Worm (Caenorhabditis elegans) whole organism, young adult: ENCODE measurements around the gene wapl-1.
A peak's percentile ranks its signal among the peaks of the same experiment; 100 is the strongest.

Experiments
- B0261.1 ChIP-seq: sonication (generic microtip); optimal IDR thresholded peaks from 2 replicates; lab custom pipeline; 2016; ENCODE audit warnings: mild to moderate bottlenecking, missing genetic modification characterization, moderate library complexity, missing compliant biosample characterization
- C06A6.2 ChIP-seq: fragments of 200-800 bp; sonication (Bioruptor generic); conservative IDR thresholded peaks from 2 replicates; pipeline ENCODE4 v1.3.6; 2022; ENCODE audit warnings: missing genetic modification characterization, missing compliant biosample characterization
- F22D6.2 ChIP-seq: sonication (generic microtip); optimal IDR thresholded peaks from 2 replicates; lab custom pipeline; 2016; ENCODE audit warnings: mild to moderate bottlenecking, missing genetic modification characterization, missing compliant biosample characterization
- F23B12.7 ChIP-seq: sonication (generic microtip); optimal IDR thresholded peaks from 2 replicates; lab custom pipeline; 2017; ENCODE audit warnings: missing genetic modification characterization, mild to moderate bottlenecking, missing compliant biosample characterization, antibody characterized with exemption, moderate library complexity; ENCODE audit not compliant: insufficient read depth
- F37B4.10 ChIP-seq: fragments of 200-800 bp; sonication (Bioruptor generic); IDR thresholded peaks from 2 replicates; pipeline ENCODE4 v1.3.6; 2022; ENCODE audit warnings: missing genetic modification characterization, missing compliant biosample characterization
- F52B5.7 ChIP-seq: sonication (generic microtip); optimal IDR thresholded peaks from 2 replicates; lab custom pipeline; 2016; ENCODE audit warnings: mild to moderate bottlenecking, missing genetic modification characterization, missing compliant biosample characterization
- F55B11.4 ChIP-seq: sonication (generic microtip); optimal IDR thresholded peaks from 2 replicates; lab custom pipeline; 2016; ENCODE audit warnings: missing compliant biosample characterization, missing genetic modification characterization, borderline replicate concordance; ENCODE audit not compliant: insufficient read depth
- F57A8.1 ChIP-seq: fragments of 200-800 bp; sonication (Bioruptor generic); optimal IDR thresholded peaks from 2 replicates; lab custom pipeline; 2018; ENCODE audit warnings: mild to moderate bottlenecking, missing genetic modification characterization, moderate library complexity, missing compliant biosample characterization
- K11D2.4 ChIP-seq: fragments of 200-800 bp; sonication (Bioruptor generic); IDR thresholded peaks from 2 replicates; pipeline ENCODE4 v1.3.6; 2022; ENCODE audit warnings: missing genetic modification reagents, missing genetic modification characterization, missing compliant biosample characterization
- Y67H2A.10 ChIP-seq: fragments of 200-800 bp; sonication (Bioruptor generic); conservative IDR thresholded peaks from 2 replicates; pipeline ENCODE4 v1.3.6; 2022; ENCODE audit warnings: missing genetic modification reagents, missing genetic modification characterization, missing compliant biosample characterization
- Y79H2A.3 ChIP-seq: fragments of 200-800 bp; sonication (Bioruptor generic); conservative IDR thresholded peaks from 2 replicates; pipeline ENCODE4 v1.3.6; 2022; ENCODE audit warnings: missing genetic modification reagents, missing genetic modification characterization, missing compliant biosample characterization
- akir-1 ChIP-seq: fragments of 200-800 bp; sonication (Bioruptor generic); optimal IDR thresholded peaks from 2 replicates; lab custom pipeline; 2018; ENCODE audit warnings: mild to moderate bottlenecking, missing genetic modification characterization, moderate library complexity, missing compliant biosample characterization
- atf-7 ChIP-seq: sonication (generic microtip); optimal IDR thresholded peaks from 2 replicates; lab custom pipeline; 2017; ENCODE audit warnings: mild to moderate bottlenecking, missing genetic modification characterization, missing compliant biosample characterization
- attf-5 ChIP-seq: fragments of 200-800 bp; sonication (Bioruptor generic); optimal IDR thresholded peaks from 2 replicates; lab custom pipeline; 2018; ENCODE audit warnings: mild to moderate bottlenecking, missing genetic modification characterization, missing compliant biosample characterization
- ceh-79 ChIP-seq: sonication (generic microtip); optimal IDR thresholded peaks from 2 replicates; lab custom pipeline; 2017; ENCODE audit warnings: mild to moderate bottlenecking, missing genetic modification characterization, missing compliant biosample characterization
- dpl-1 ChIP-seq: fragments of 150-350 bp; optimal IDR thresholded peaks from 2 replicates; lab custom pipeline; 2014; ENCODE audit warnings: missing biosample characterization, missing genetic modification reagents, missing genetic modification characterization
- efl-1 ChIP-seq: fragments of 150-350 bp; optimal IDR thresholded peaks from 2 replicates; lab custom pipeline; 2014; ENCODE audit warnings: missing biosample characterization, missing genetic modification reagents, missing genetic modification characterization
- egrh-3 ChIP-seq: fragments of 200-800 bp; sonication (Bioruptor generic); IDR thresholded peaks from 2 replicates; pipeline ENCODE4 v1.3.6; 2022; ENCODE audit warnings: missing genetic modification reagents, missing genetic modification characterization, missing compliant biosample characterization
- ekl-4 ChIP-seq: fragments of 200-800 bp; sonication (Bioruptor generic); IDR thresholded peaks from 2 replicates; pipeline ENCODE4 v1.3.6; 2022; ENCODE audit warnings: missing genetic modification reagents, missing genetic modification characterization, missing compliant biosample characterization
- hsf-1 ChIP-seq: fragments of 200-800 bp; sonication (Bioruptor generic); IDR thresholded peaks from 2 replicates; pipeline ENCODE4 v1.3.6; 2022; ENCODE audit warnings: missing genetic modification reagents, missing genetic modification characterization, missing compliant biosample characterization
- lin-26 ChIP-seq: fragments of 200-800 bp; sonication (Bioruptor generic); IDR thresholded peaks from 2 replicates; pipeline ENCODE4 v1.3.6; 2022; ENCODE audit warnings: missing genetic modification reagents, missing genetic modification characterization, missing compliant biosample characterization
- lin-40 ChIP-seq: sonication (generic microtip); optimal IDR thresholded peaks from 2 replicates; lab custom pipeline; 2016; ENCODE audit warnings: missing genetic modification characterization, mild to moderate bottlenecking, missing compliant biosample characterization, missing genotype, missing genetic modification reagents
- lir-1 ChIP-seq: fragments of 200-800 bp; sonication (Bioruptor generic); conservative IDR thresholded peaks from 2 replicates; pipeline ENCODE4 v1.3.6; 2022; ENCODE audit warnings: missing genetic modification reagents, missing genetic modification characterization, missing compliant biosample characterization
- madf-6 ChIP-seq: fragments of 200-800 bp; sonication (Bioruptor generic); IDR thresholded peaks from 2 replicates; pipeline ENCODE4 v1.3.6; 2022; ENCODE audit warnings: missing genetic modification reagents, missing genetic modification characterization, missing compliant biosample characterization
- mel-28 ChIP-seq: sonication (generic microtip); optimal IDR thresholded peaks from 2 replicates; lab custom pipeline; 2016; ENCODE audit warnings: borderline replicate concordance, mild to moderate bottlenecking, missing genetic modification characterization, missing compliant biosample characterization
- mes-4 ChIP-seq: sonication (generic microtip); optimal IDR thresholded peaks from 2 replicates; lab custom pipeline; 2016; ENCODE audit warnings: missing genotype, missing genetic modification characterization, missing compliant biosample characterization
- nfyb-1 ChIP-seq: fragments of 200-800 bp; sonication (Bioruptor generic); IDR thresholded peaks from 2 replicates; pipeline ENCODE4 v1.3.6; 2022; ENCODE audit warnings: missing genetic modification reagents, missing genetic modification characterization, missing compliant biosample characterization
- nhr-120 ChIP-seq: fragments of 200-800 bp; sonication (Bioruptor generic); IDR thresholded peaks from 2 replicates; pipeline ENCODE4 v1.3.6; 2022; ENCODE audit warnings: missing genetic modification characterization, missing compliant biosample characterization
- nhr-179 ChIP-seq: sonication (generic microtip); optimal IDR thresholded peaks from 2 replicates; lab custom pipeline; 2016; ENCODE audit warnings: mild to moderate bottlenecking, missing genetic modification characterization, missing compliant biosample characterization
- nhr-27 ChIP-seq: fragments of 200-800 bp; sonication (Bioruptor generic); optimal IDR thresholded peaks from 2 replicates; lab custom pipeline; 2018; ENCODE audit warnings: mild to moderate bottlenecking, missing genetic modification characterization, moderate library complexity, missing compliant biosample characterization
- nhr-80 ChIP-seq: sonication (generic microtip); optimal IDR thresholded peaks from 2 replicates; lab custom pipeline; 2016; ENCODE audit warnings: missing genetic modification characterization, missing compliant biosample characterization
- nhr-90 ChIP-seq: sonication (generic microtip); optimal IDR thresholded peaks from 2 replicates; lab custom pipeline; 2016; ENCODE audit warnings: missing genotype, mild to moderate bottlenecking, missing genetic modification characterization, missing compliant biosample characterization
- pbrm-1 ChIP-seq: fragments of 200-800 bp; sonication (Bioruptor generic); IDR thresholded peaks from 2 replicates; pipeline ENCODE4 v1.3.6; 2022; ENCODE audit warnings: missing genetic modification reagents, missing genetic modification characterization, missing compliant biosample characterization
- rcor-1 ChIP-seq: fragments of 200-800 bp; sonication (Bioruptor generic); IDR thresholded peaks from 2 replicates; pipeline ENCODE4 v1.3.6; 2022; ENCODE audit warnings: missing genetic modification reagents, missing genetic modification characterization, missing compliant biosample characterization
- sdz-38 ChIP-seq: sonication (generic microtip); optimal IDR thresholded peaks from 2 replicates; lab custom pipeline; 2016; ENCODE audit warnings: missing genotype, missing genetic modification characterization, missing compliant biosample characterization
- snpc-1.3 ChIP-seq: sonication (generic microtip); optimal IDR thresholded peaks from 2 replicates; lab custom pipeline; 2017; ENCODE audit warnings: missing genetic modification characterization, mild to moderate bottlenecking, missing compliant biosample characterization, antibody characterized with exemption, moderate library complexity, missing genotype, missing genetic modification reagents; ENCODE audit not compliant: insufficient read depth
- somi-1 ChIP-seq: fragments of 200-800 bp; sonication (Bioruptor generic); optimal IDR thresholded peaks from 2 replicates; lab custom pipeline; 2018; ENCODE audit warnings: mild to moderate bottlenecking, missing genetic modification characterization, missing compliant biosample characterization
- tbx-9 ChIP-seq: sonication (generic microtip); optimal IDR thresholded peaks from 2 replicates; lab custom pipeline; 2016; ENCODE audit warnings: borderline replicate concordance, missing genetic modification characterization, inconsistent platforms, missing compliant biosample characterization
- tlf-1 ChIP-seq: fragments of 200-800 bp; sonication (Bioruptor generic); optimal IDR thresholded peaks from 2 replicates; lab custom pipeline; 2018; ENCODE audit warnings: mild to moderate bottlenecking, missing genetic modification characterization, missing compliant biosample characterization
- xnd-1 ChIP-seq: sonication (generic microtip); optimal IDR thresholded peaks from 2 replicates; lab custom pipeline; 2016; ENCODE audit warnings: missing genotype, missing genetic modification reagents, missing genetic modification characterization, missing compliant biosample characterization
- ztf-25 ChIP-seq: fragments of 200-800 bp; sonication (Bioruptor generic); IDR thresholded peaks from 2 replicates; pipeline ENCODE4 v1.3.6; 2022; ENCODE audit warnings: missing genetic modification reagents, missing genetic modification characterization, missing compliant biosample characterization
- ztf-3 ChIP-seq: fragments of 200-800 bp; sonication (Bioruptor generic); optimal IDR thresholded peaks from 2 replicates; lab custom pipeline; 2018; ENCODE audit warnings: mild to moderate bottlenecking, missing genetic modification characterization, missing compliant biosample characterization

The wapl-1 gene

DNA sequence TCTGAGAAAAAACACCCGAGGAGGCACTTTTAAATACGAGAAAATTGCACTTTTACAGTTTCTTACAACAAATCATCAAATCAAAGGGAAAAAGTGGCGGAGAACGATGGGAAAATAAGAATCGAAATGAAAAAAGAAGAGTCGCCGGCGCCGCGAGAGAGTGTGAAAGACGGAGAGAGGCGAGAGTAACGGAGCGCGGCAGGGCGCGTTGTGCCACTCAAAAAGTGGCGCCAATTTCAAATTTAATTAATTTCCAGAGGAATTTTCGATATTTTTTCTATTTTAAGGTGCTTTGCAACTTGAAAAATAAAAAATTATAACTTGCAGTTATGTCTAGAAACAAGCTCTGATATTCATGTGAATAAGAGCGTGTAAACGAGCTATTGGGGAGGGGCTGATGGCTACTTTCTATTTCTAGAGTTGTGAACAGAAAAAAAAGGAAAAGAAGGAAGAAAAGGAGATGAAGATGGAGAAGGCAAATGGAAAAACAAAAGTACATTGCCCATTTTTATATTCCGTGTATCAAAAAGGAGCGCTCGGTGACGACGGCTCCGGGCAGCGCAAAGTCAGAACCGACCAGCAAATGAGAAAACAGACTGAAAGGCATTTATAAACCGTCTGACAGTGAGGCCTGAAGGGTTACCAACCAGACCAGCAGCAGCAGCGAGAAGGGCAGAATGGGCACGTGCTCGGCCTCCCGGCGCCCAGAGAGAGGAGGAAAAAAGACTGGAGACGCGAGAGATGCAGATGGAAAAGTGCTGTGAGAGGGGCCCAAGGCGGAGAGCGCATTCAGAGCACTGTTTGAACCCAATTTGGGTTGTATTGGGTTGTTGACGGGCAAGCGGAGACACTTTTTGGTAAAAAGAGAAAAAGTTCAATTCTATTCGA is 25.6 kb upstream of the wapl-1 start (continued):
- TF ChIP-seq nhr-27 (tag; lab: Kevin White, UChicago): no peak
- TF ChIP-seq nhr-120 (GFP tag; lab: Robert Waterston, UW): no peak
- TF ChIP-seq snpc-1.3: peak; percentile 74
- TF ChIP-seq, all 124 proteins: peak for 37

DNA sequence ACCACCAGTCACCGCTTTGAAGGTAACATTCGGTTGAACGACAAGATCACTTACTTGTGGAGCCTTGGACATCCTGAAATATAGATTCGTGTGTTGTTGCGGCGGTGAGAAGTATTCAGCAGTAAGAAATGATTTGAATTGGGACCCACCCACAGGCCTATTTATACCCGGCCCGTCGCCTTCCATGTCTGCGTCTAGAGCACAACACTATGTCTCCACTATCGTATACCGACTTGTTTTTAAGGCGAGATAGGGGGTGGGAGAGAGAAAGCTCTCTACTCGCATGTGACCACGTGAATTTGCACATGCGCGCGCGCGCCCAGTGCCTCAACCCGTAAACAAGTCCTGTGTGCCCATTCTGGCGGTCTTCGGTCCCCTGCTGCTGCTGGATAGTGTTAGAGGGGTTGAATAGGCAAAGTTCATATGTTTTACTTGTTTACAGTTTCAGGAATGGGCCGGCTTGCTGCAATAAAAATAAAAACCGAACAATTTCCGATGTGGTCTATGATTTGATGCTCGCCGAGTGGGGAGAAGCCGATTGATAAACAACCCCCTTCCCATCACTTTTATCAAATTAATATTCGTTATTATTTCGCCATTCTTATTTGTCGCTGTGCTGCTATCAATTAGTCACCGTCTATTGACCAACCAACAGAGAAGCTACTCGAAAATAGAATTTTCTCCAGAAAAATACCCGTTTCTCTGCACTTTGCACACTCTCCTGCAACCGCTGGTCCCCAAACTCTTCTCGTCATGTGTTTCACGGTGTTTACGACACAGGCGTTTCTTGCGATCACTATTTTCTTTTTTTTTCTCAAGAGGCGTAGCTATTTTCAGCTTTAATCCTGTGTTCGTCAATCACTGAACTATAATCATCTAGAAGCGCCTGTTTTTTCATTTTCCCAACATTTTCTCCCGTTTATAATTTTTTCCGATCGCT is 24.5 kb upstream of the wapl-1 start:
- TF ChIP-seq akir-1 (GFP tag; lab: Kevin White, UChicago): peak; percentile 7
- TF ChIP-seq F23B12.7 (tag; lab: Kevin White, UChicago): no peak
- no peak for TF ChIP-seq dpl-1
- no peak for TF ChIP-seq sdz-38 (tag; lab: Kevin White, UChicago)
- TF ChIP-seq F55B11.4 (tag; lab: Kevin White, UChicago): no peak
- peak; percentile 67; the same call in 1 of the 2 replicates for TF ChIP-seq lin-26 (GFP tag; lab: Robert Waterston, UW)
- TF ChIP-seq ekl-4 (GFP tag; lab: Robert Waterston, UW): peak; percentile 8; the same call in 1 of the 2 replicates
- TF ChIP-seq Y67H2A.10 (GFP tag; lab: Robert Waterston, UW): 0 out of 2 replicates have a peak, but pooled peaks have one; percentile 37
- peak; percentile 24 for TF ChIP-seq attf-5 (GFP tag; lab: Kevin White, UChicago)
- TF ChIP-seq B0261.1 (tag; lab: Kevin White, UChicago): no peak
- peak; percentile 18 for TF ChIP-seq atf-7 (tag; lab: Kevin White, UChicago)
- peak; percentile 46 for TF ChIP-seq nhr-90 (tag; lab: Kevin White, UChicago)
- no peak for TF ChIP-seq mes-4 (tag; lab: Kevin White, UChicago)
- peak; percentile 47; the same call in 1 of the 2 replicates for TF ChIP-seq madf-6 (GFP tag; lab: Robert Waterston, UW)
- no peak for TF ChIP-seq xnd-1 (tag; lab: Kevin White, UChicago)
- TF ChIP-seq ztf-3 (GFP tag; lab: Kevin White, UChicago): peak; percentile 11
- peak; percentile 9 for TF ChIP-seq tlf-1
- TF ChIP-seq K11D2.4: peak; percentile 75
- 0 out of 2 replicates have a peak, but pooled peaks have one; percentile 39 for TF ChIP-seq ztf-25 (GFP tag; lab: Robert Waterston, UW)
- TF ChIP-seq nfyb-1: peak; percentile 76; the same call in 1 of the 2 replicates
- TF ChIP-seq efl-1 (GFP tag; lab: Kevin White, UChicago): no peak
- TF ChIP-seq nhr-179: no peak
- peak; percentile 82 for TF ChIP-seq somi-1 (GFP tag; lab: Kevin White, UChicago)
- TF ChIP-seq pbrm-1 (GFP tag; lab: Robert Waterston, UW): peak; percentile 50; the same call in 1 of the 2 replicates
- peak; percentile 21 for TF ChIP-seq F22D6.2 (tag; lab: Kevin White, UChicago)
- peak; percentile 42; the same call in 1 of the 2 replicates for TF ChIP-seq C06A6.2 (GFP tag; lab: Robert Waterston, UW)
- TF ChIP-seq egrh-3: peak; percentile 28; the same call in 1 of the 2 replicates
- TF ChIP-seq tbx-9 (tag; lab: Kevin White, UChicago): no peak
- TF ChIP-seq hsf-1: no peak
- TF ChIP-seq nhr-80 (tag; lab: Kevin White, UChicago): peak; percentile 42
- peak; percentile 29; the same call in 1 of the 2 replicates for TF ChIP-seq rcor-1 (GFP tag; lab: Robert Waterston, UW)
- peak; percentile 15 for TF ChIP-seq lin-40 (tag; lab: Kevin White, UChicago)
- no peak for TF ChIP-seq F37B4.10 (GFP tag; lab: Robert Waterston, UW)
- 0 out of 2 replicates have a peak, but pooled peaks have one; percentile 8 for TF ChIP-seq Y79H2A.3 (GFP tag; lab: Robert Waterston, UW)
- TF ChIP-seq mel-28 (tag; lab: Kevin White, UChicago): peak; percentile 15
- TF ChIP-seq ceh-79: peak; percentile 43
- peak; percentile 79 for TF ChIP-seq F52B5.7
- TF ChIP-seq lir-1 (GFP tag; lab: Robert Waterston, UW): peak; percentile 42; the same call in 1 of the 2 replicates
- TF ChIP-seq F57A8.1 (GFP tag; lab: Kevin White, UChicago): no peak
